Worm (Caenorhabditis elegans) whole organism, late embryonic: ENCODE measurements around the gene srh-45.

ENCODE experiments used
- K09A11.1 ChIP-seq: sonication (generic microtip); optimal IDR thresholded peaks from 2 replicates; lab custom pipeline; 2017; ENCODE audit warnings: antibody characterized with exemption, mild to moderate bottlenecking, missing genetic modification characterization, missing compliant biosample characterization; ENCODE audit not compliant: insufficient read depth
- ceh-2 ChIP-seq: sonication (generic microtip); optimal IDR thresholded peaks from 2 replicates; lab custom pipeline; 2016; ENCODE audit warnings: missing genotype, missing genetic modification characterization, missing compliant biosample characterization
- ceh-48 ChIP-seq: sonication (generic microtip); optimal IDR thresholded peaks from 2 replicates; lab custom pipeline; 2016; ENCODE audit warnings: missing genetic modification characterization, inconsistent platforms, missing compliant biosample characterization
- che-1 ChIP-seq: sonication (generic microtip); optimal IDR thresholded peaks from 2 replicates; lab custom pipeline; 2016; ENCODE audit warnings: mild to moderate bottlenecking, missing genetic modification characterization, missing compliant biosample characterization
- hlh-15 ChIP-seq: sonication (generic microtip); optimal IDR thresholded peaks from 2 replicates; lab custom pipeline; 2016; ENCODE audit warnings: missing genetic modification characterization, missing compliant biosample characterization
- ttx-3 ChIP-seq: sonication (generic microtip); optimal IDR thresholded peaks from 2 replicates; lab custom pipeline; 2016; ENCODE audit warnings: missing genetic modification reagents, missing genetic modification characterization, missing compliant biosample characterization
- unc-55 ChIP-seq: sonication (generic microtip); optimal IDR thresholded peaks from 2 replicates; lab custom pipeline; 2017; ENCODE audit warnings: missing biosample characterization, missing genetic modification reagents, missing genetic modification characterization

ce11 chrV:11254980-11255379 lies 49.8 kb downstream of the srh-45 start, which contains the start of gene srsx-31:
- no peak for TF ChIP-seq unc-55
- no peak for TF ChIP-seq ttx-3 (tag; lab: Kevin White, UChicago)
- TF ChIP-seq K09A11.1 = no peak
- no peak for TF ChIP-seq hlh-15 (tag; lab: Kevin White, UChicago)
- TF ChIP-seq ceh-2 (tag; lab: Kevin White, UChicago) = no peak
- no peak for TF ChIP-seq che-1 (tag; lab: Kevin White, UChicago)
- no peak for TF ChIP-seq ceh-48 (tag; lab: Kevin White, UChicago)
